Worm (Caenorhabditis elegans) whole organism, L1 larva: ENCODE data around the gene K03H1.11.

Experiments used
- ceh-8 ChIP-seq: fragments of 200-800 bp; sonication (Bioruptor generic); optimal IDR thresholded peaks from 2 replicates; lab custom pipeline; 2018; ENCODE audit warnings: mild to moderate bottlenecking, missing genetic modification characterization, moderate library complexity, missing compliant biosample characterization
- ceh-82 ChIP-seq, 3 experiments: fragments of 150-350 bp in 1 of 3; sonication (generic microtip) in 2 of 3; optimal IDR thresholded peaks; 2 replicates each; lab custom pipeline; 2014 to 2017; ENCODE audit warnings: missing biosample characterization in 3 of 3, missing genetic modification characterization in 3 of 3
- ceh-90 ChIP-seq: sonication (generic microtip); optimal IDR thresholded peaks from 2 replicates; lab custom pipeline; 2016; ENCODE audit warnings: missing genetic modification characterization, missing compliant biosample characterization
- dpl-1 ChIP-seq, 3 experiments: fragments of 150-350 bp in 2 of 3; sonication (generic microtip) in 1 of 3; optimal IDR thresholded peaks; 2 replicates each; lab custom pipeline; 2014 to 2017; ENCODE audit warnings: missing biosample characterization in 3 of 3, missing genetic modification characterization in 3 of 3, missing genetic modification reagents in 3 of 3
- dsc-1 ChIP-seq: sonication (generic microtip); optimal IDR thresholded peaks from 2 replicates; lab custom pipeline; 2016; ENCODE audit warnings: mild to moderate bottlenecking, missing genetic modification characterization, missing compliant biosample characterization
- efl-1 ChIP-seq, 4 experiments: fragments of 150-350 bp; optimal IDR thresholded peaks in 3 of 4; peaks in 1 of 4; 1 replicate in 1 of 4; 2 replicates in 3 of 4; lab custom pipeline; 2014; ENCODE audit warnings: missing biosample characterization in 2 of 4, missing genetic modification characterization in 2 of 4, missing genetic modification reagents in 2 of 4
- elt-2 ChIP-seq: sonication (generic microtip); optimal IDR thresholded peaks from 2 replicates; lab custom pipeline; 2016; ENCODE audit warnings: missing genetic modification characterization, mild to moderate bottlenecking, inconsistent platforms, missing compliant biosample characterization, missing genetic modification reagents
- hpl-2 ChIP-seq: fragments of 150-350 bp; optimal IDR thresholded peaks from 2 replicates; lab custom pipeline; 2014; ENCODE audit warnings: missing biosample characterization, missing genetic modification reagents, missing genetic modification characterization
- jun-1 ChIP-seq: fragments of 150-350 bp; optimal IDR thresholded peaks from 2 replicates; lab custom pipeline; 2014; ENCODE audit warnings: missing biosample characterization, missing genetic modification reagents, missing genetic modification characterization
- lin-35 ChIP-seq, 2 experiments: fragments of 150-350 bp; optimal IDR thresholded peaks; 2 replicates each; lab custom pipeline; 2014; ENCODE audit warnings: missing biosample characterization in 2 of 2, missing genetic modification characterization in 2 of 2, missing genetic modification reagents in 2 of 2
- mep-1 ChIP-seq: fragments of 150-350 bp; optimal IDR thresholded peaks from 2 replicates; lab custom pipeline; 2014; ENCODE audit warnings: missing biosample characterization, missing genetic modification characterization
- nhr-12 ChIP-seq: sonication (generic microtip); optimal IDR thresholded peaks from 2 replicates; lab custom pipeline; 2017; ENCODE audit warnings: missing biosample characterization, missing genetic modification characterization
- nhr-20 ChIP-seq: sonication (generic microtip); optimal IDR thresholded peaks from 2 replicates; lab custom pipeline; 2016; ENCODE audit warnings: mild to moderate bottlenecking, missing genetic modification characterization, missing compliant biosample characterization
- nhr-71 ChIP-seq: sonication (generic microtip); optimal IDR thresholded peaks from 2 replicates; lab custom pipeline; 2016; ENCODE audit warnings: mild to moderate bottlenecking, missing genetic modification characterization, moderate library complexity, missing compliant biosample characterization
- nhr-77 ChIP-seq: fragments of 150-350 bp; optimal IDR thresholded peaks from 2 replicates; lab custom pipeline; 2014; ENCODE audit warnings: missing biosample characterization, missing genetic modification characterization
- nhr-84 ChIP-seq: sonication (generic microtip); optimal IDR thresholded peaks from 2 replicates; lab custom pipeline; 2017; ENCODE audit warnings: missing biosample characterization, missing genetic modification characterization
- nhr-85 ChIP-seq: sonication (generic microtip); peaks from one replicate; lab custom pipeline; 2016; ENCODE audit warnings: missing genetic modification characterization, inconsistent platforms, missing compliant biosample characterization
- pag-3 ChIP-seq: sonication (generic microtip); optimal IDR thresholded peaks from 2 replicates; lab custom pipeline; 2017; ENCODE audit warnings: missing genetic modification characterization, mild to moderate bottlenecking, missing compliant biosample characterization, antibody characterized with exemption, borderline replicate concordance; ENCODE audit not compliant: insufficient read depth
- pqm-1 ChIP-seq: sonication (generic microtip); optimal IDR thresholded peaks from 3 replicates; lab custom pipeline; 2017; ENCODE audit warnings: missing biosample characterization, missing genetic modification characterization
- snpc-4 ChIP-seq: fragments of 150-350 bp; optimal IDR thresholded peaks from 2 replicates; lab custom pipeline; 2014; ENCODE audit warnings: missing biosample characterization, missing genetic modification characterization
- snu-23 ChIP-seq: sonication (generic microtip); optimal IDR thresholded peaks from 2 replicates; lab custom pipeline; 2016; ENCODE audit warnings: missing genetic modification characterization, missing compliant biosample characterization
- sox-4 ChIP-seq: sonication (generic microtip); optimal IDR thresholded peaks from 2 replicates; lab custom pipeline; 2016; ENCODE audit warnings: missing genetic modification characterization, missing compliant biosample characterization
- sptf-1 ChIP-seq: fragments of 150-350 bp; optimal IDR thresholded peaks from 2 replicates; lab custom pipeline; 2014; ENCODE audit warnings: missing biosample characterization, missing genetic modification characterization
- sup-37 ChIP-seq: fragments of 200-800 bp; sonication (Bioruptor generic); optimal IDR thresholded peaks from 2 replicates; lab custom pipeline; 2018; ENCODE audit warnings: mild to moderate bottlenecking, missing genetic modification characterization, missing compliant biosample characterization
- unc-130 ChIP-seq: fragments of 150-350 bp; optimal IDR thresholded peaks from 2 replicates; lab custom pipeline; 2017; ENCODE audit warnings: missing biosample characterization, missing genetic modification characterization, inconsistent platforms
- unc-62 ChIP-seq: fragments of 150-350 bp; optimal IDR thresholded peaks from 2 replicates; lab custom pipeline; 2014; ENCODE audit warnings: missing biosample characterization, missing genetic modification reagents, missing genetic modification characterization
- unc-86 ChIP-seq: sonication (generic microtip); optimal IDR thresholded peaks from 2 replicates; lab custom pipeline; 2016; ENCODE audit warnings: missing genetic modification characterization, missing compliant biosample characterization
- zip-4 ChIP-seq: fragments of 200-800 bp; sonication (Bioruptor generic); optimal IDR thresholded peaks from 2 replicates; lab custom pipeline; 2018; ENCODE audit warnings: mild to moderate bottlenecking, missing genetic modification characterization, moderate library complexity, missing compliant biosample characterization
- ztf-11 ChIP-seq, 2 experiments: sonication (generic microtip); optimal IDR thresholded peaks; 2 replicates each; lab custom pipeline; 2016 to 2017; ENCODE audit warnings: missing genetic modification characterization in 2 of 2, missing biosample characterization in 1 of 2, missing compliant biosample characterization in 1 of 2
- ztf-4 ChIP-seq: fragments of 150-350 bp; optimal IDR thresholded peaks from 2 replicates; lab custom pipeline; 2014; ENCODE audit warnings: missing biosample characterization, missing genetic modification characterization

Gene K03H1.11

DNA sequence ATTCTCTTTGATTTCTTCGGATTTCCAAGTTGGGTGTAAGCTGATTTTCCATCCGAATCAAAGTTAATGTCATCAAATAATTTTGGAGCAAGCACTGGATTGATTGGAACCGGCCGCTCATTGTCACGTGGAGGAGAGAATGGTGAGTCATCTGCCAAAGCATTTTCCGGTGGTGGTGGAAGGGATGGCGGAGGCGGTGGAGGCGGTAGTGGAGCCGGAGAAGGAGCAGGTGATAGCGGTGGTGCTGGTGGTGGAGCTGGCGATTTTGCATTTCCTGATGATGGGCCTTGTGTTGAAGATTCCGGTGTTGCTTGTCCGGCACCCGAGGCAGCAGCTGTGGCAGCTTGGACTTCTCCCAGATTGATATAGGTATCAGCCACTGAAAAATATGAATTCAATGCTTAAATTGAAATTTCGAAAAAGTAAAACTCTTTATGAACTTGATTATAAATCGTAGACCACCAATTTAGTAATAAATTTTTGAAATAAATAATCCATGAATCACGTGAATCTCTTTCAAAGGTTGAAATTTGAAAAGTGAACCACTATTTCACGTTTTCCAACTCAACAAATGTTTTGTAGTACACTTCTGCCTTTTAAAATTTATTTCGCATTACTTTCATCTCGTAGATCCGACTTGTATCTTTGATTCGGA, 10.6 kb downstream of the K03H1.11 start, which contains the start of the genes K03H1.9 and K03H1.12:
Gene K03H1.9 (minus strand): TSS at position 471 of the 655 bp plus-strand sequence.
Gene K03H1.12 (plus strand): TSS at position 605 of the 655 bp plus-strand sequence.
- TF ChIP-seq dpl-1 (GFP tag; optimal IDR thresholded peaks at IDR 0.05; lab: Kevin White, UChicago) (no peak), sup-37 (GFP tag; lab: Kevin White, UChicago) (no peak), nhr-77 (tag; lab: Kevin White, UChicago) (no peak), pag-3 (tag; lab: Kevin White, UChicago) (no peak), snu-23 (GFP tag; lab: Kevin White, UChicago) (no peak), sptf-1 (tag; lab: Kevin White, UChicago) (no peak)
- TF ChIP-seq, all 84 proteins: peak for 0

DNA sequence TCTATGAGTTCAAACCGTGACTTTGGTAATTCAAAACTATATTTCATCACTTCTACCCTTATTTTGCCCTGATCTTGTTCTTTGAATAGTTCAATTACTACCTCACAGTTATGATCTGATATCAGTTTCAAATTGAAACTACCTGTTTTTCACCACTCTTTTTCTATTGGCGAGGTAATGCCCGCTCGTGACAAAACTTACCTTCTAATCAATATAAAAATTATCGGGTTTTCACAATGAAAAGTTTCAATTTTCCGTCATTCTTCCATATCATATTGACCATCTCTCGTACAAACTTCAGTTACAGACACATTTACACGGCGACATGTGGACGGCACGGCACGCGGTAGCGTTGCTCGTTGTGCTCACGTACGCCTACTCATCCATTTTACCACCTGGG, 19.7 kb downstream of the K03H1.11 start, which contains the start of gene dec-7:
Gene dec-7 (plus strand): TSS at position 308 of the 400 bp plus-strand sequence.
- no peak for TF ChIP-seq ztf-4 (tag; lab: Kevin White, UChicago)
- no peak for TF ChIP-seq pag-3 (tag; lab: Kevin White, UChicago)
- no peak for TF ChIP-seq jun-1 (tag; lab: Kevin White, UChicago)

DNA sequence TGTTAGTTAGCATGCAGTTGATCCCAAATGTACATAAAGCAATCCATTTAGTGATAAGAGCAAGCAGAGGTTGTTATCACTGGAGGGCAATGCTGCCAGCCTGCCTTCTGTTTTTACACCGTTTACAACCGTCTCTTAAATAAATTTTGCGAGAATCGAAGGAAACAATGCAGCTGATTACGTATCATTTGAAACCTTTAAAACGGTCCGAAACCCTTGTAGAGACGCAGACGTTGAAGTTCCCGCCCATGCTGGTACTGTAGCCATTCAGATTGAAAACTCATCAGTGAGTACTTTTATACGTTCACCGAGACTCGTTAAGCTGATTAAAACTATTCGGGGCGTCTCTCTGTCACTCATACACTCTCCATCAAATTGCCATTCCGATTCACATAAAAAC, 21.4 kb downstream of the K03H1.11 start:
- TF ChIP-seq efl-1 (optimal IDR thresholded peaks at IDR 0.05; lab: Kevin White, UChicago) (no peak), efl-1 (GFP tag; optimal IDR thresholded peaks at IDR 0.05 in 1 of 2; lab: Kevin White, UChicago) (peak in 1 of 2 experiments; percentile 91), mep-1 (tag; lab: Kevin White, UChicago) (no peak), lin-35 (GFP tag; optimal IDR thresholded peaks at IDR 0.05; lab: Kevin White, UChicago) (peak in 1 of 2 experiments; percentile 32), nhr-12 (tag; lab: Kevin White, UChicago) (no peak), unc-86 (tag; lab: Kevin White, UChicago) (no peak), ztf-11 (tag; optimal IDR thresholded peaks at IDR 0.05; lab: Kevin White, UChicago) (no peak), pqm-1 (peak; percentile 8), unc-130 (tag; lab: Kevin White, UChicago) (no peak), jun-1 (tag; lab: Kevin White, UChicago) (peak; percentile 10), hpl-2 (GFP tag; lab: Kevin White, UChicago) (no peak), elt-2 (tag; lab: Kevin White, UChicago) (peak; percentile 93)

DNA sequence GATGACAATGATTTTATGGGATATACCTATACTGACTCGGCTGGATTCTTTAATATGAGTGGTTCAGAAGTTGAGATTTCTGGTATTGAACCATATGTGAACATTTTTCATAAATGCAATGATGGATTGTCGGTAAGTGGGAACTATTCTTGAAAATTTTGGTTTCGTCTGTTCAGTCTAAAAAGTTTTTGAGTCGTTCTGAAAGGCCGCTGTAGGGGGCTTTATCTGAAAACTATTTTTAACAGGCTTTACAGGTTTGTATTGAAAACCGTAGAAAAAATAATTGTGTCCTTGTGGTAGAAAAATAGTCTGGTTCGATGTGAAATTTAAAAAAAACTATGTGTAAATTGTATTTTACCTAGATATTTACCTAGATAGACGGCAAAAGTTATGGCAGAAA, 22.2 kb downstream of the K03H1.11 start:
- TF ChIP-seq ceh-8 (GFP tag; lab: Kevin White, UChicago): no peak
- TF ChIP-seq nhr-12 (tag; lab: Kevin White, UChicago): no peak
- TF ChIP-seq lin-35 (GFP tag; optimal IDR thresholded peaks at IDR 0.05; lab: Kevin White, UChicago): no peak
- no peak for TF ChIP-seq sox-4
- no peak for TF ChIP-seq unc-62 (GFP tag; lab: Kevin White, UChicago)
- no peak for TF ChIP-seq snpc-4
- no peak for TF ChIP-seq nhr-71
- TF ChIP-seq zip-4 (GFP tag; lab: Kevin White, UChicago): no peak
- TF ChIP-seq nhr-85 (tag; lab: Kevin White, UChicago): peak; percentile 57

DNA sequence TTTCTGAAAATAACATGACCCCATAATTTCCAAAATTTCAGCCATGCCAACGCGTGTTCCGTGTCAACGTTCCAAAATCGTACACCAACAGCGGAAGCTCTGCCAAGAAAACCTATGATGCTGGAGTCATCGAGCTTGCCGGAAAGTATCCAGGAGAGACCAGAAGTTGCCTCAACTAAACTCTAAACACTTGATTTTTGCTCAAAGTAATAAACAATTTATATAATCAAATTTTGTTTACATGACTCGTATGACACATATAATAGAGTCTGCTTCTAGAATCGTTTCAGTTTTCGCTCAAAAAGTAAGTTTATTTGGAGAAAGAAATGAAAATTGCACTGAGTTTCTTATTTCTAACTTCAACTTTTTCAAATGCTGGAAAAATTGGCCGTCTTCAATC, 23.0 kb downstream of the K03H1.11 start, which contains the start of gene ttr-1:
Gene ttr-1 (plus strand): TSS at position 301 of the 400 bp plus-strand sequence.
- TF ChIP-seq nhr-12 (tag; lab: Kevin White, UChicago) (no peak), nhr-20 (tag; lab: Kevin White, UChicago) (no peak), nhr-84 (tag; lab: Kevin White, UChicago) (no peak), ceh-90 (tag; lab: Kevin White, UChicago) (no peak), dsc-1 (no peak), ceh-82 (tag; optimal IDR thresholded peaks at IDR 0.05; lab: Kevin White, UChicago) (no peak)
